Fruit fly (Drosophila melanogaster) whole organism, embryonic: ENCODE measurements around the gene amn.

ENCODE experiments used
- ATbp ChIP-seq: fragments of 200-800 bp; sonication (Bioruptor generic); optimal IDR thresholded peaks from 2 replicates; lab custom pipeline; 2017; ENCODE audit warnings: missing biosample characterization, mild to moderate bottlenecking, missing genetic modification characterization, missing genetic modification reagents
- CG10267 ChIP-seq: fragments of 200-800 bp; sonication (Bioruptor generic); optimal IDR thresholded peaks from 2 replicates; lab custom pipeline; 2018; ENCODE audit warnings: missing biosample characterization, mild to moderate bottlenecking, missing genetic modification characterization, moderate library complexity
- CG12071 ChIP-seq: fragments of 200-800 bp; sonication (Bioruptor generic); optimal IDR thresholded peaks from 3 replicates; lab custom pipeline; 2018; ENCODE audit warnings: missing biosample characterization, mild to moderate bottlenecking, missing genetic modification characterization
- CG12391 ChIP-seq: fragments of 200-800 bp; sonication (Bioruptor generic); optimal IDR thresholded peaks from 3 replicates; lab custom pipeline; 2018; ENCODE audit warnings: missing biosample characterization, mild to moderate bottlenecking, missing genetic modification characterization, moderate library complexity
- CG12744 ChIP-seq: fragments of 200-800 bp; sonication (Bioruptor generic); optimal IDR thresholded peaks from 2 replicates; lab custom pipeline; 2016; ENCODE audit warnings: missing biosample characterization, missing genetic modification characterization
- CG13296 ChIP-seq: fragments of 200-800 bp; sonication (Bioruptor generic); optimal IDR thresholded peaks from 3 replicates; lab custom pipeline; 2018; ENCODE audit warnings: missing biosample characterization, mild to moderate bottlenecking, missing genetic modification characterization
- CG17186 ChIP-seq: fragments of 200-800 bp; sonication (Bioruptor generic); optimal IDR thresholded peaks from 3 replicates; lab custom pipeline; 2017; ENCODE audit warnings: missing biosample characterization, missing genetic modification reagents, missing genetic modification characterization
- CG1832 ChIP-seq: fragments of 200-800 bp; sonication (Bioruptor generic); optimal IDR thresholded peaks from 2 replicates; lab custom pipeline; 2017; ENCODE audit warnings: missing biosample characterization, mild to moderate bottlenecking, missing genetic modification characterization, inconsistent platforms
- CG3281 ChIP-seq: fragments of 200-800 bp; sonication (Bioruptor generic); optimal IDR thresholded peaks from 3 replicates; lab custom pipeline; 2017; ENCODE audit warnings: missing biosample characterization, mild to moderate bottlenecking, missing genetic modification characterization
- CG33213 ChIP-seq: fragments of 200-800 bp; sonication (Bioruptor generic); optimal IDR thresholded peaks from 3 replicates; lab custom pipeline; 2016; ENCODE audit warnings: missing biosample characterization, missing genetic modification characterization
- CG5180 ChIP-seq: fragments of 200-800 bp; sonication (Bioruptor generic); optimal IDR thresholded peaks from 3 replicates; lab custom pipeline; 2017; ENCODE audit warnings: missing biosample characterization, missing genetic modification characterization, mild to moderate bottlenecking, moderate library complexity, missing genetic modification reagents
- CG5245 ChIP-seq: fragments of 200-800 bp; sonication (Bioruptor generic); optimal IDR thresholded peaks from 3 replicates; lab custom pipeline; 2016; ENCODE audit warnings: missing biosample characterization, missing genetic modification characterization
- CG7372 ChIP-seq: fragments of 200-800 bp; sonication (Bioruptor generic); IDR thresholded peaks from 2 replicates; pipeline ENCODE4 v1.3.6; 2022; ENCODE audit warnings: missing biosample characterization, missing genetic modification characterization
- CG7987 ChIP-seq: fragments of 200-800 bp; sonication (Bioruptor generic); optimal IDR thresholded peaks from 2 replicates; lab custom pipeline; 2018; ENCODE audit warnings: missing biosample characterization, mild to moderate bottlenecking, missing genetic modification characterization, moderate library complexity
- CG8281 ChIP-seq: fragments of 200-800 bp; sonication (Bioruptor generic); optimal IDR thresholded peaks from 2 replicates; lab custom pipeline; 2018; ENCODE audit warnings: missing biosample characterization, mild to moderate bottlenecking, missing genetic modification characterization, moderate library complexity
- CG8478 ChIP-seq: fragments of >200 bp; optimal IDR thresholded peaks from 2 replicates; lab custom pipeline; 2018
- CG9797 ChIP-seq: fragments of 200-800 bp; sonication (Bioruptor generic); optimal IDR thresholded peaks from 3 replicates; lab custom pipeline; 2018; ENCODE audit warnings: missing biosample characterization, mild to moderate bottlenecking, missing genetic modification characterization
- CTCF ChIP-seq: fragments of 200-800 bp; sonication (Bioruptor generic); optimal IDR thresholded peaks from 2 replicates; lab custom pipeline; 2017; ENCODE audit warnings: missing biosample characterization, mild to moderate bottlenecking, missing genetic modification characterization, moderate library complexity
- H15 ChIP-seq: fragments of 200-800 bp; sonication (Bioruptor generic); IDR thresholded peaks from 3 replicates; pipeline ENCODE4 v1.3.6; 2022; ENCODE audit warnings: missing biosample characterization, missing genetic modification characterization
- Hr39 ChIP-seq: fragments of >200 bp; optimal IDR thresholded peaks from 2 replicates; lab custom pipeline; 2017
- Hr78 ChIP-seq, 2 experiments: fragments of 200-800 bp in 1 of 2; fragments of >200 bp in 1 of 2; sonication (Bioruptor generic) in 1 of 2; optimal IDR thresholded peaks; 2 replicates each; lab custom pipeline; 2017 to 2019; ENCODE audit warnings: missing biosample characterization in 2 of 2, missing genetic modification characterization in 2 of 2, mild to moderate bottlenecking in 1 of 2, moderate library complexity in 1 of 2
- Jarid2 ChIP-seq: fragments of 200-800 bp; sonication (Bioruptor generic); optimal IDR thresholded peaks from 3 replicates; lab custom pipeline; 2017; ENCODE audit warnings: mild to moderate bottlenecking, missing biosample characterization, missing genetic modification reagents, missing genetic modification characterization
- MESR4 ChIP-seq: fragments of 200-800 bp; sonication (Bioruptor generic); optimal IDR thresholded peaks from 2 replicates; lab custom pipeline; 2018; ENCODE audit warnings: missing biosample characterization, mild to moderate bottlenecking, missing genetic modification characterization, moderate library complexity
- Nf-YC ChIP-seq: fragments of 200-800 bp; optimal IDR thresholded peaks from 3 replicates; lab custom pipeline; 2019; ENCODE audit warnings: missing biosample characterization, mild to moderate bottlenecking, missing genetic modification characterization, moderate library complexity
- Sin3A ChIP-seq: fragments of >200 bp; optimal IDR thresholded peaks from 2 replicates; lab custom pipeline; 2018
- Six4 ChIP-seq: fragments of 200-800 bp; sonication (Bioruptor generic); optimal IDR thresholded peaks from 2 replicates; lab custom pipeline; 2016; ENCODE audit warnings: missing biosample characterization, missing genetic modification characterization
- Trl ChIP-seq, 3 experiments: fragments of >200 bp in 2 of 3; fragments of 200-800 bp in 1 of 3; sonication (Bioruptor generic) in 1 of 3; optimal IDR thresholded peaks; 2 replicates in 1 of 3; 3 replicates in 2 of 3; lab custom pipeline; 2016 to 2017; ENCODE audit warnings: missing biosample characterization in 1 of 3, missing genetic modification characterization in 1 of 3
- Xrp1 ChIP-seq: fragments of 200-800 bp; sonication (Bioruptor generic); IDR thresholded peaks from 2 replicates; pipeline ENCODE4 v1.3.6; 2022; ENCODE audit warnings: missing biosample characterization, missing genetic modification characterization
- ap ChIP-seq: fragments of 200-800 bp; sonication (Bioruptor generic); IDR thresholded peaks from 2 replicates; pipeline ENCODE4 v1.3.6; 2022; ENCODE audit warnings: missing biosample characterization, missing genetic modification characterization
- ash1 ChIP-seq: fragments of 200-800 bp; sonication (Bioruptor generic); optimal IDR thresholded peaks from 2 replicates; lab custom pipeline; 2018; ENCODE audit warnings: missing biosample characterization, mild to moderate bottlenecking, missing genetic modification characterization
- ato ChIP-seq: fragments of 200-800 bp; sonication (Bioruptor generic); IDR thresholded peaks from 2 replicates; pipeline ENCODE4 v1.3.6; 2022; ENCODE audit warnings: missing biosample characterization, missing genetic modification characterization; ENCODE audit not compliant: partially characterized antibody
- bsh ChIP-seq, 2 experiments: fragments of 200-800 bp; sonication (Bioruptor generic); optimal IDR thresholded peaks; 2 replicates each; lab custom pipeline; 2017 to 2018; ENCODE audit warnings: mild to moderate bottlenecking in 2 of 2, missing biosample characterization in 2 of 2, missing genetic modification characterization in 2 of 2, moderate library complexity in 1 of 2
- ci ChIP-seq: fragments of 200-800 bp; sonication (Bioruptor generic); IDR thresholded peaks from 3 replicates; pipeline ENCODE4 v1.3.6; 2022; ENCODE audit warnings: missing biosample characterization, missing genetic modification characterization
- dmrt11E ChIP-seq: fragments of 200-800 bp; sonication (Bioruptor generic); optimal IDR thresholded peaks from 3 replicates; lab custom pipeline; 2018; ENCODE audit warnings: missing biosample characterization, mild to moderate bottlenecking, missing genetic modification characterization, moderate library complexity
- fru ChIP-seq: fragments of >200 bp; optimal IDR thresholded peaks from 2 replicates; lab custom pipeline; 2017
- grau ChIP-seq: fragments of 200-800 bp; optimal IDR thresholded peaks from 3 replicates; lab custom pipeline; 2019; ENCODE audit warnings: missing biosample characterization, mild to moderate bottlenecking, missing genetic modification characterization, moderate library complexity
- h ChIP-seq: fragments of >200 bp; optimal IDR thresholded peaks from 2 replicates; lab custom pipeline; 2017
- nerfin-1 ChIP-seq: fragments of 200-800 bp; sonication (Bioruptor generic); optimal IDR thresholded peaks from 3 replicates; lab custom pipeline; 2019; ENCODE audit warnings: missing biosample characterization, mild to moderate bottlenecking, missing genetic modification characterization, moderate library complexity
- peb ChIP-seq: fragments of 200-800 bp; sonication (Bioruptor generic); IDR thresholded peaks from 2 replicates; pipeline ENCODE4 v1.3.6; 2022; ENCODE audit warnings: missing biosample characterization, missing genetic modification characterization
- ranshi ChIP-seq: fragments of 200-800 bp; sonication (Bioruptor generic); IDR thresholded peaks from 2 replicates; pipeline ENCODE4 v1.3.6; 2022; ENCODE audit warnings: missing biosample characterization, missing genetic modification characterization
- sens ChIP-seq: fragments of 200-800 bp; sonication (Bioruptor generic); peaks from one replicate; lab custom pipeline; 2016; ENCODE audit warnings: missing biosample characterization, missing genetic modification characterization
- so ChIP-seq: fragments of 200-800 bp; sonication (Bioruptor generic); IDR thresholded peaks from 3 replicates; pipeline ENCODE4 v1.3.6; 2022; ENCODE audit warnings: missing biosample characterization, missing genetic modification characterization
- sob ChIP-seq: fragments of 200-800 bp; sonication (Bioruptor generic); IDR thresholded peaks from 2 replicates; pipeline ENCODE4 v1.3.6; 2022; ENCODE audit warnings: missing biosample characterization, missing genetic modification characterization
- sqz ChIP-seq: fragments of 200-800 bp; sonication (Bioruptor generic); optimal IDR thresholded peaks from 3 replicates; lab custom pipeline; 2018; ENCODE audit warnings: missing biosample characterization, mild to moderate bottlenecking, missing genetic modification characterization
- sr ChIP-seq: fragments of 200-800 bp; sonication (Bioruptor generic); IDR thresholded peaks from 3 replicates; pipeline ENCODE4 v1.3.6; 2022; ENCODE audit warnings: missing biosample characterization, missing genetic modification characterization
- tll ChIP-seq, 2 experiments: fragments of 200-800 bp in 1 of 2; fragments of >200 bp in 1 of 2; sonication (Bioruptor generic) in 1 of 2; optimal IDR thresholded peaks; 2 replicates each; lab custom pipeline; 2017 to 2019; ENCODE audit warnings: missing biosample characterization in 2 of 2, missing genetic modification characterization in 2 of 2, mild to moderate bottlenecking in 1 of 2, moderate library complexity in 1 of 2
- twi ChIP-seq: fragments of 200-800 bp; optimal IDR thresholded peaks from 2 replicates; lab custom pipeline; 2019; ENCODE audit warnings: missing biosample characterization, mild to moderate bottlenecking, missing genetic modification characterization, moderate library complexity
- unc-4 ChIP-seq: fragments of 200-800 bp; sonication (Bioruptor generic); IDR thresholded peaks from 2 replicates; pipeline ENCODE4 v1.3.6; 2022; ENCODE audit warnings: missing biosample characterization, missing genetic modification characterization; ENCODE audit not compliant: partially characterized antibody
- vvl ChIP-seq: fragments of 200-800 bp; sonication (Bioruptor generic); IDR thresholded peaks from 2 replicates; pipeline ENCODE4 v1.3.6; 2022; ENCODE audit warnings: missing biosample characterization, missing genetic modification characterization
- z ChIP-seq: fragments of 200-800 bp; sonication (Bioruptor generic); IDR thresholded peaks from 3 replicates; pipeline ENCODE4 v1.3.6; 2022; ENCODE audit warnings: missing biosample characterization, missing genetic modification characterization

The amn gene

DNA sequence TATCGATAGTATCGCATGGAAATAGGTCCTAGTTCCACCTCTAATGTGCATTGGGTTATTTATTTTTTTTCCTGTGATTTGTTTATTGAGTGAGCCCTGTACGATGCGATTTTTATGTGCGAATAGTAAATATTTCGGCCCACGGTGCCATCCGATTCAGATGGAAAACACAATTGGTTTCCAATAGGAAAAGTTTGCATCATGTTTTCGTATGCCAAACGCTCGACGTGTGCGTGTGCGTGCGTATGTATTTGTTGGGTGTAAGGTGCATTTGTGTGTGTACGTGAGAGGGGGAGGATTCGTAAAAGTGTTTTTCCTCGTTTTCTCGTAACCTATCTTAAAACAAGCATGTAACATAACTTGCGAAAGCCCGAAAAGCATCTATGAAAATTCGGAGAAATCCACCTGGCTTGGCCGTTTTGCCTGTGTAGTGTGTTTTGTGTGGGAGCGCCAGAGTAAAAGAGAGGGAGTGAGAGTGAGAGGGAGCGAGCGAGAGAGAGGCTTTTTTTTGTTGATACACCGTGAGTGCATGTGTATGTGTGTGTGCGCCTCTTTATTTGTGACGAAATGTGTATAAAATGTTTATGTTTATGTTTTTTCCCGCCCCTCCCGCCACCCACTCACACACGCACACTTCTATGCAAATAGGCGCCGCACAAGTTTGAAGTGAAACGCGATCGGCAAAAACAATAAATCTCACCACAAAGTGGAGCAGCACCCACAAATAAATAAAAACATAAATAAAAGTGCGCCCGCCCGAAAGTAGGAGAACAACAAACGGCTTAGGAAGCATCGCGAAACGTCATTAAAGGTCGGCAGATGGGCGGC, 23.5 kb downstream of the amn start, which contains the start of gene Hers:
Gene Hers (plus strand): TSS at position 2 of the 828 bp plus-strand sequence.
- TF ChIP-seq ranshi (no peak), CG9797 (no peak), Hr39 (lab: Kevin White, UChicago) (no peak), MESR4 (GFP tag; lab: Kevin White, UChicago) (peak; percentile 80), CG33213 (GFP tag; lab: Kevin White, UChicago) (no peak), sr (GFP tag; lab: Robert Waterston, UW) (peak; percentile 53; the same call in 1 of the 3 replicates), Hr78 (GFP tag; optimal IDR thresholded peaks at IDR 0.05; lab: Kevin White, UChicago) (peak in 1 of 2 experiments; percentile 48), CG5180 (GFP tag; lab: Kevin White, UChicago) (peak; percentile 52), CG12071 (GFP tag; lab: Kevin White, UChicago) (no peak), CG7372 (GFP tag; lab: Robert Waterston, UW) (no peak), CG1832 (peak; percentile 57), CG7987 (GFP tag; lab: Kevin White, UChicago) (no peak), Jarid2 (peak; percentile 24), grau (no peak), Xrp1 (GFP tag; lab: Robert Waterston, UW) (no peak), CG5245 (GFP tag; lab: Kevin White, UChicago) (no peak), ci (GFP tag; lab: Robert Waterston, UW) (0 out of 3 replicates have a peak, but pooled peaks have one; percentile 9), unc-4 (GFP tag; lab: Robert Waterston, UW) (peak; percentile 7; the same call in 1 of the 2 replicates), z (GFP tag; lab: Robert Waterston, UW) (no peak), Trl (optimal IDR thresholded peaks at IDR 0.05; lab: Kevin White, UChicago) (peak; percentile 73 to 94), Trl (GFP tag; optimal IDR thresholded peaks at IDR 0.05; lab: Kevin White, UChicago) (no peak), CG3281 (GFP tag; lab: Kevin White, UChicago) (no peak), CG13296 (GFP tag; lab: Kevin White, UChicago) (no peak), twi (tag; lab: Kevin White, UChicago) (no peak), CG12744 (GFP tag; lab: Kevin White, UChicago) (no peak), sob (no peak), CG17186 (no peak), tll (GFP tag; optimal IDR thresholded peaks at IDR 0.05; lab: Kevin White, UChicago) (no peak), CTCF (GFP tag; lab: Kevin White, UChicago) (no peak), vvl (GFP tag; lab: Robert Waterston, UW) (peak; percentile 15; the same call in 1 of the 2 replicates), bsh (GFP tag; optimal IDR thresholded peaks at IDR 0.05; lab: Kevin White, UChicago) (no peak), ATbp (GFP tag; lab: Kevin White, UChicago) (no peak), h (lab: Kevin White, UChicago) (no peak), Sin3A (lab: Kevin White, UChicago) (peak; percentile 32), CG8478 (lab: Kevin White, UChicago) (peak; percentile 94), CG10267 (tag; lab: Kevin White, UChicago) (no peak), H15 (GFP tag; lab: Robert Waterston, UW) (no peak), CG8281 (tag; lab: Kevin White, UChicago) (no peak), ash1 (no peak), sqz (GFP tag; lab: Kevin White, UChicago) (peak; percentile 85), so (GFP tag; lab: Robert Waterston, UW) (0 out of 3 replicates have a peak, but pooled peaks have one; percentile 34), nerfin-1 (tag; lab: Kevin White, UChicago) (peak; percentile 5), CG12391 (tag; lab: Kevin White, UChicago) (no peak), dmrt11E (tag; lab: Kevin White, UChicago) (no peak), peb (GFP tag; lab: Robert Waterston, UW) (no peak), sens (GFP tag; lab: Kevin White, UChicago) (peak; percentile 49), ap (GFP tag; lab: Robert Waterston, UW) (no peak), Nf-YC (tag; lab: Kevin White, UChicago) (no peak), fru (lab: Kevin White, UChicago) (no peak), Six4 (GFP tag; lab: Kevin White, UChicago) (no peak), ato (GFP tag; lab: Robert Waterston, UW) (peak; percentile 90)
